Worm (Caenorhabditis elegans) whole organism, L3 larva: ENCODE data around the gene adh-5.
A peak's percentile ranks its signal among the peaks of the same experiment; 100 is the strongest.
"Not testable (repeated sequence)": the region's sequence is repeated elsewhere in the genome, so short reads cannot be mapped to it uniquely, and the experiment has no call there.

Source experiments
- R02D3.7 ChIP-seq: fragments of 150-350 bp; optimal IDR thresholded peaks from 2 replicates; lab custom pipeline; 2014; ENCODE audit warnings: missing biosample characterization, missing genetic modification characterization
- ZK546.5 ChIP-seq: sonication (generic microtip); optimal IDR thresholded peaks from 2 replicates; lab custom pipeline; 2017; ENCODE audit warnings: missing biosample characterization, missing genetic modification characterization
- aly-2 ChIP-seq: fragments of 150-350 bp; optimal IDR thresholded peaks from 2 replicates; lab custom pipeline; 2014; ENCODE audit warnings: missing biosample characterization, missing genetic modification characterization
- ama-1 ChIP-seq: fragments of 150-350 bp; optimal IDR thresholded peaks from 2 replicates; lab custom pipeline; 2018
- ceh-16 ChIP-seq: sonication (generic microtip); optimal IDR thresholded peaks from 2 replicates; lab custom pipeline; 2017; ENCODE audit warnings: missing biosample characterization, missing genetic modification characterization
- ceh-9 ChIP-seq: sonication (generic microtip); optimal IDR thresholded peaks from 2 replicates; lab custom pipeline; 2018; ENCODE audit warnings: missing biosample characterization, missing genetic modification characterization
- daf-12 ChIP-seq: fragments of 150-350 bp; optimal IDR thresholded peaks from 2 replicates; lab custom pipeline; 2014; ENCODE audit warnings: missing biosample characterization, missing genetic modification reagents, missing genetic modification characterization
- egl-27 ChIP-seq: sonication (generic microtip); optimal IDR thresholded peaks from 4 replicates; lab custom pipeline; 2017; ENCODE audit warnings: missing biosample characterization, missing genetic modification reagents, missing genetic modification characterization
- egl-5 ChIP-seq: fragments of 150-350 bp; optimal IDR thresholded peaks from 2 replicates; lab custom pipeline; 2017; ENCODE audit warnings: missing biosample characterization, missing genetic modification reagents, missing genetic modification characterization, inconsistent platforms
- elt-1 ChIP-seq: fragments of 150-350 bp; optimal IDR thresholded peaks from 2 replicates; lab custom pipeline; 2014; ENCODE audit warnings: missing biosample characterization, missing genetic modification characterization
- elt-2 ChIP-seq: sonication (generic microtip); optimal IDR thresholded peaks from 2 replicates; lab custom pipeline; 2016; ENCODE audit warnings: missing genetic modification reagents, mild to moderate bottlenecking, missing genetic modification characterization, missing compliant biosample characterization
- fkh-10 ChIP-seq: sonication (generic microtip); optimal IDR thresholded peaks from 2 replicates; lab custom pipeline; 2017; ENCODE audit warnings: missing biosample characterization, missing genetic modification reagents, missing genetic modification characterization
- fkh-2 ChIP-seq: fragments of 150-350 bp; optimal IDR thresholded peaks from 2 replicates; lab custom pipeline; 2014; ENCODE audit warnings: missing biosample characterization, missing genetic modification reagents, missing genetic modification characterization
- fos-1 ChIP-seq: fragments of 150-350 bp; optimal IDR thresholded peaks from 2 replicates; lab custom pipeline; 2014; ENCODE audit warnings: missing biosample characterization, missing genetic modification characterization
- hmg-11 ChIP-seq: sonication (generic microtip); optimal IDR thresholded peaks from 2 replicates; lab custom pipeline; 2016; ENCODE audit warnings: missing genetic modification characterization, missing compliant biosample characterization
- jun-1 ChIP-seq: fragments of 150-350 bp; optimal IDR thresholded peaks from 2 replicates; lab custom pipeline; 2014; ENCODE audit warnings: missing biosample characterization, missing genetic modification reagents, missing genetic modification characterization
- lin-15B ChIP-seq: fragments of 150-350 bp; optimal IDR thresholded peaks from 2 replicates; lab custom pipeline; 2014; ENCODE audit warnings: missing biosample characterization, missing genetic modification characterization
- lin-39 ChIP-seq: fragments of 150-350 bp; optimal IDR thresholded peaks from 2 replicates; lab custom pipeline; 2018; ENCODE audit warnings: missing biosample characterization, missing genetic modification reagents, missing genetic modification characterization
- mdl-1 ChIP-seq: fragments of 150-350 bp; optimal IDR thresholded peaks from 2 replicates; lab custom pipeline; 2014; ENCODE audit warnings: missing biosample characterization, missing genetic modification characterization
- mml-1 ChIP-seq: fragments of 150-350 bp; sonication (generic microtip); optimal IDR thresholded peaks from 3 replicates; lab custom pipeline; 2014; ENCODE audit warnings: missing biosample characterization, missing genetic modification characterization
- nfya-1 ChIP-seq: sonication (generic microtip); optimal IDR thresholded peaks from 2 replicates; lab custom pipeline; 2017; ENCODE audit warnings: missing genetic modification characterization, mild to moderate bottlenecking, missing compliant biosample characterization, antibody characterized with exemption, moderate library complexity; ENCODE audit not compliant: insufficient read depth
- nhr-11 ChIP-seq: fragments of 150-350 bp; optimal IDR thresholded peaks from 2 replicates; lab custom pipeline; 2014; ENCODE audit warnings: missing biosample characterization, missing genetic modification characterization
- nhr-23 ChIP-seq: fragments of 150-350 bp; optimal IDR thresholded peaks from 2 replicates; lab custom pipeline; 2014; ENCODE audit warnings: missing biosample characterization, missing genetic modification reagents, missing genetic modification characterization
- nhr-237 ChIP-seq: fragments of 150-350 bp; optimal IDR thresholded peaks from 2 replicates; lab custom pipeline; 2014; ENCODE audit warnings: missing biosample characterization, missing genetic modification characterization
- nhr-25 ChIP-seq: sonication (generic microtip); optimal IDR thresholded peaks from 2 replicates; lab custom pipeline; 2017; ENCODE audit warnings: missing biosample characterization, missing genetic modification characterization
- nhr-67 ChIP-seq: fragments of 150-350 bp; optimal IDR thresholded peaks from 2 replicates; lab custom pipeline; 2014; ENCODE audit warnings: missing biosample characterization, missing genetic modification characterization
- nhr-76 ChIP-seq: fragments of 150-350 bp; sonication (generic microtip); optimal IDR thresholded peaks from 5 replicates; lab custom pipeline; 2014; ENCODE audit warnings: missing biosample characterization, missing genetic modification characterization
- nhr-77 ChIP-seq: fragments of 150-350 bp; optimal IDR thresholded peaks from 2 replicates; lab custom pipeline; 2014; ENCODE audit warnings: missing biosample characterization, missing genetic modification characterization
- pqm-1 ChIP-seq: fragments of 150-350 bp; optimal IDR thresholded peaks from 2 replicates; lab custom pipeline; 2017; ENCODE audit warnings: missing biosample characterization, missing genetic modification characterization, inconsistent platforms
- sea-2 ChIP-seq: fragments of 150-350 bp; sonication (generic microtip); optimal IDR thresholded peaks from 4 replicates; lab custom pipeline; 2014; ENCODE audit warnings: missing biosample characterization, missing genetic modification reagents, missing genetic modification characterization
- snpc-4 ChIP-seq: fragments of 150-350 bp; optimal IDR thresholded peaks from 2 replicates; lab custom pipeline; 2014; ENCODE audit warnings: missing biosample characterization, missing genetic modification characterization
- tbx-2 ChIP-seq: sonication (generic microtip); optimal IDR thresholded peaks from 2 replicates; lab custom pipeline; 2016; ENCODE audit warnings: mild to moderate bottlenecking, missing genetic modification characterization, missing compliant biosample characterization
- unc-39 ChIP-seq: sonication (generic microtip); optimal IDR thresholded peaks from 4 replicates; lab custom pipeline; 2017; ENCODE audit warnings: missing biosample characterization, missing genetic modification characterization
- unc-62 ChIP-seq: fragments of 150-350 bp; sonication (generic microtip); optimal IDR thresholded peaks from 4 replicates; lab custom pipeline; 2014; ENCODE audit warnings: missing biosample characterization, missing genetic modification reagents, missing genetic modification characterization
- ztf-11 ChIP-seq: fragments of 150-350 bp; optimal IDR thresholded peaks from 2 replicates; lab custom pipeline; 2014; ENCODE audit warnings: missing biosample characterization, missing genetic modification characterization
- ztf-4 ChIP-seq: fragments of 150-350 bp; optimal IDR thresholded peaks from 2 replicates; lab custom pipeline; 2014; ENCODE audit warnings: missing biosample characterization, missing genetic modification characterization

The adh-5 gene

ce11 chrV:884324-884723 lies 27.2 kb upstream of the adh-5 start, which contains the start of gene srj-38:
TSS of gene srj-38 (minus strand) at chrV:884424.
- TF ChIP-seq mml-1 (tag; lab: Kevin White, UChicago) (no peak), fos-1 (tag; lab: Kevin White, UChicago) (no peak), unc-62 (GFP tag; lab: Kevin White, UChicago) (no peak)

DNA sequence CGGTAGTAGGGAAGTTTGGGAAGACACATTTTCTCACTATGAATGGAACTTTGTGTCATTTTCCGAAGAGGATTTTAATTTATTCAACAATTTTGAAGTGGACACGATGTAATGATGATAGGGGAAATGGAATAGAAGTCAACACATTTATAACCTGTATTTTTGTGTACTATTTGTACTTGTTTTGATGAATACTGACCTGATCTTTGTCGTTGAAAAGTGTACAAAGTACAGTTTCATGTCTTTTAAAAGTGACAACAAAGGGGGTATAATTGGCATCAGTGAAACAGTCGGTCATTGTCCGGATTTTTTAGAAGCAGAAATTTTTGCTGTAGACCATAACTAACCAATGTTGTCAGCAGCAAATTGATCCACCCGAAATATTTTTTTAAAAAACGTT lies 22.4 kb upstream of the adh-5 start, which contains the start of gene T02B11.6:
T02B11.6 (minus strand) TSS at position 101 of the 400 bp plus-strand sequence.
- TF ChIP-seq nhr-237 (tag; lab: Kevin White, UChicago) = no peak
- no peak for TF ChIP-seq nhr-11 (tag; lab: Kevin White, UChicago)
- no peak for TF ChIP-seq unc-62 (GFP tag; lab: Kevin White, UChicago)
- no peak for TF ChIP-seq mml-1 (tag; lab: Kevin White, UChicago)
- TF ChIP-seq fos-1 (tag; lab: Kevin White, UChicago) = no peak
- no peak for TF ChIP-seq aly-2 (tag; lab: Kevin White, UChicago)
- no peak for TF ChIP-seq sea-2
- no peak for TF ChIP-seq mdl-1
- TF ChIP-seq ama-1 = no peak
- TF ChIP-seq nhr-76 (tag; lab: Kevin White, UChicago) = no peak

ce11 chrV:890423-890822 lies 21.2 kb upstream of the adh-5 start, which contains the start of gene srlf-21:
TSS of gene srlf-21 (minus strand) at chrV:890523.
- TF ChIP-seq egl-27 (tag; lab: Kevin White, UChicago) (no peak), egl-5 (tag; lab: Kevin White, UChicago) (no peak), sea-2 (no peak), lin-15B (tag; lab: Kevin White, UChicago) (no peak), nhr-77 (tag; lab: Kevin White, UChicago) (no peak)
- TF ChIP-seq, all 47 proteins: peak for 0

DNA sequence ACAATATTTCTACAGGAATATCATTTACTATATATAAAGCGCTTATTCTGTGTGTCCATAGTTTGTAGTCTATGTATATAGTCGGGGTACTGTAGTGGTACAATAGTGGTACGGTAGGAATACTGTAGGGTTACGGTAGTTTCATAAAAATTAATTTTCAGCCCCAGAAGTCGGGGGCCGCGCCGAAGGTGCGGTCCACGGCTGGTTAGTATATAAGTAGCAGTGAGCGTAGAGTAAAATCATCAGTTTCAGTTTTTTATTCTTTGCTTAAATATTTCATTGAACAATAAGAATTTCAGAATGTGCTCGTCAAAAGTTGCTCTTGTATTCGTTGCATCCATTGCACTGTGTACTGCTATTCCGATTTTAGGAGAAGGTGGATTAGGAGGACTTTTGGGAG lies 20.7 kb upstream of the adh-5 start, which contains the start of gene srlf-22:
srlf-22 (plus strand) TSS at position 301 of the 400 bp plus-strand sequence.
- not testable (repeated sequence) for TF ChIP-seq lin-15B (tag; lab: Kevin White, UChicago); egl-27 (tag; lab: Kevin White, UChicago); ztf-4

DNA sequence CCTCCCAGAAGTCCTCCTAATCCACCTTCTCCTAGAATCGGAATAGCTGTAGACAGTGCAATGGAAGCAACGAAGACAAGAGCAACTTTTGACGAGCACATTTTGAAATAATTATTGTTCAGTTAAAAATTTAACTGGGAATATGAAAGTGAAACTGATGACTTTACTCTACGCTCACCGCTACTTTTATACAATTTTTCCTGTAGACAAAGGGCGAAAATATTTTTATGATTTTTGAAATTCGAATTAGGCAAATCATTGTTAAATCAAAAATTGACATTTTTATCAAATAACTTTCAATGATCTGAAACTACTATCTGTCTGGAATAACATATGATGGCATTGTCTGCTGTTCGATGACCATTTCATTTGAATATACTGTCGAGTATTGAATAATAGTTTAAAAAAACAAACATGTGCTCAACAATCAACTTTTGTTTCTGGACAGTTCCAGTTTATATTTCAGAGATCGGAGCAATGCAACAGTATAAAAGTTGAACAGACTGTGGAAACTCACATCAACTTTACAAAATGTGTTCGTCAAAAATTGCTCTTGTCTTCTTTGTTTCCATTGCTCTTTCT lies 18.0 kb upstream of the adh-5 start, which contains the start of the genes srlf-23 and srlf-20:
srlf-23 (minus strand) TSS at position 101 of the 582 bp plus-strand sequence.
srlf-20 (plus strand) TSS at position 532 of the 582 bp plus-strand sequence.
- TF ChIP-seq ceh-16 (tag; lab: Kevin White, UChicago) (no peak), elt-2 (tag; lab: Kevin White, UChicago) (no peak), nhr-67 (tag; lab: Kevin White, UChicago) (no peak), ZK546.5 (tag; lab: Kevin White, UChicago) (no peak), hmg-11 (tag; lab: Kevin White, UChicago) (no peak), fos-1 (tag; lab: Kevin White, UChicago) (no peak), nhr-23 (tag; lab: Kevin White, UChicago) (no peak), ztf-4 (no peak), jun-1 (tag; lab: Kevin White, UChicago) (no peak)

- TF ChIP-seq tbx-2 (tag; lab: Kevin White, UChicago) (no peak), elt-2 (tag; lab: Kevin White, UChicago) (no peak), ztf-4 (no peak), nfya-1 (no peak), elt-1 (no peak), sea-2 (no peak), lin-39 (tag; lab: Kevin White, UChicago) (no peak), mdl-1 (no peak), ceh-9 (tag; lab: Kevin White, UChicago) (no peak), unc-62 (GFP tag; lab: Kevin White, UChicago) (no peak), mml-1 (tag; lab: Kevin White, UChicago) (no peak), R02D3.7 (tag; lab: Kevin White, UChicago) (no peak), nhr-237 (tag; lab: Kevin White, UChicago) (no peak)
Measured at ce11 chrV:899087-899486, 12.5 kb upstream of the adh-5 start, which contains the start of gene nas-32. TSS of gene nas-32 (minus strand) at chrV:899187.

ce11 chrV:903460-903859 lies 8.1 kb upstream of the adh-5 start, which contains the start of gene fmo-5:
TSS of gene fmo-5 (minus strand) at chrV:903665.
- TF ChIP-seq nhr-67 (tag; lab: Kevin White, UChicago) (no peak), lin-39 (tag; lab: Kevin White, UChicago) (no peak), nhr-23 (tag; lab: Kevin White, UChicago) (peak; percentile 10), ama-1 (no peak), egl-27 (tag; lab: Kevin White, UChicago) (no peak), nhr-76 (tag; lab: Kevin White, UChicago) (peak; percentile 31), daf-12 (no peak), unc-62 (GFP tag; lab: Kevin White, UChicago) (no peak), fos-1 (tag; lab: Kevin White, UChicago) (no peak), elt-2 (tag; lab: Kevin White, UChicago) (peak; percentile 59), nhr-11 (tag; lab: Kevin White, UChicago) (no peak), pqm-1 (tag; lab: Kevin White, UChicago) (peak; percentile 42), lin-15B (tag; lab: Kevin White, UChicago) (peak; percentile 5), sea-2 (no peak), nfya-1 (no peak), snpc-4 (no peak), fkh-2 (tag; lab: Kevin White, UChicago) (no peak), unc-39 (tag; lab: Kevin White, UChicago) (no peak), ztf-11 (tag; lab: Kevin White, UChicago) (no peak), nhr-25 (tag; lab: Kevin White, UChicago) (peak; percentile 30), tbx-2 (tag; lab: Kevin White, UChicago) (no peak), fkh-10 (GFP tag; lab: Kevin White, UChicago) (no peak)
